Fruit fly (Drosophila melanogaster) whole organism, embryonic: ENCODE data around the gene Mocs1.

Experiments used
- BEAF-32 ChIP-seq: fragments of 200-800 bp; sonication (Bioruptor generic); optimal IDR thresholded peaks from 3 replicates; lab custom pipeline; 2017; ENCODE audit warnings: missing biosample characterization, missing genetic modification characterization, mild to moderate bottlenecking, moderate library complexity, missing genetic modification reagents
- Blimp-1 ChIP-seq: fragments of 200-800 bp; sonication (Bioruptor generic); optimal IDR thresholded peaks from 3 replicates; lab custom pipeline; 2018; ENCODE audit warnings: missing biosample characterization, missing genetic modification characterization, mild to moderate bottlenecking, moderate library complexity, missing genetic modification reagents
- CG10147 ChIP-seq: fragments of 200-800 bp; sonication (Bioruptor generic); optimal IDR thresholded peaks from 2 replicates; lab custom pipeline; 2019; ENCODE audit warnings: missing biosample characterization, mild to moderate bottlenecking, missing genetic modification characterization, moderate library complexity
- CG1024 ChIP-seq: fragments of 200-800 bp; sonication (Bioruptor generic); IDR thresholded peaks from 2 replicates; pipeline ENCODE4 v1.3.6; 2022; ENCODE audit warnings: missing biosample characterization, missing genetic modification characterization
- CG10267 ChIP-seq: fragments of 200-800 bp; sonication (Bioruptor generic); optimal IDR thresholded peaks from 2 replicates; lab custom pipeline; 2018; ENCODE audit warnings: missing biosample characterization, mild to moderate bottlenecking, missing genetic modification characterization, moderate library complexity
- CG11093 ChIP-seq: fragments of 200-800 bp; sonication (Bioruptor generic); IDR thresholded peaks from 3 replicates; pipeline ENCODE4 v1.3.6; 2022; ENCODE audit warnings: missing biosample characterization, missing genetic modification characterization
- CG12236 ChIP-seq: fragments of 200-800 bp; sonication (Bioruptor generic); optimal IDR thresholded peaks from 2 replicates; lab custom pipeline; 2016; ENCODE audit warnings: missing biosample characterization, missing genetic modification characterization
- CG12769 ChIP-seq: fragments of 200-800 bp; sonication (Bioruptor generic); optimal IDR thresholded peaks from 2 replicates; lab custom pipeline; 2019; ENCODE audit warnings: missing biosample characterization, mild to moderate bottlenecking, missing genetic modification characterization, moderate library complexity
- CG13287 ChIP-seq: fragments of 200-800 bp; sonication (Bioruptor generic); IDR thresholded peaks from 2 replicates; pipeline ENCODE4 v1.3.6; 2022; ENCODE audit warnings: missing biosample characterization, missing genetic modification characterization; ENCODE audit not compliant: partially characterized antibody
- CG14014 ChIP-seq: fragments of 200-800 bp; sonication (Bioruptor generic); IDR thresholded peaks from 2 replicates; pipeline ENCODE4 v1.3.6; 2022; ENCODE audit warnings: missing biosample characterization, missing genetic modification characterization
- CG14710 ChIP-seq: fragments of 200-800 bp; sonication (Bioruptor generic); optimal IDR thresholded peaks from 3 replicates; lab custom pipeline; 2019; ENCODE audit warnings: missing biosample characterization, mild to moderate bottlenecking, missing genetic modification characterization, moderate library complexity
- CG15073 ChIP-seq: fragments of 200-800 bp; sonication (Bioruptor generic); optimal IDR thresholded peaks from 2 replicates; lab custom pipeline; 2016; ENCODE audit warnings: missing biosample characterization, missing genetic modification characterization
- CG15514 ChIP-seq: fragments of 200-800 bp; sonication (Bioruptor generic); optimal IDR thresholded peaks from 3 replicates; lab custom pipeline; 2017; ENCODE audit warnings: missing biosample characterization, missing genetic modification characterization, mild to moderate bottlenecking, moderate library complexity, missing genetic modification reagents
- CG15696 ChIP-seq: fragments of 200-800 bp; sonication (Bioruptor generic); optimal IDR thresholded peaks from 2 replicates; lab custom pipeline; 2019; ENCODE audit warnings: missing biosample characterization, mild to moderate bottlenecking, missing genetic modification characterization, moderate library complexity
- CG17361 ChIP-seq: fragments of 200-800 bp; sonication (Bioruptor generic); IDR thresholded peaks from 3 replicates; pipeline ENCODE4 v1.3.6; 2022; ENCODE audit warnings: missing biosample characterization, missing genetic modification characterization
- CG2116 ChIP-seq: fragments of 200-800 bp; sonication (Bioruptor generic); optimal IDR thresholded peaks from 3 replicates; lab custom pipeline; 2018; ENCODE audit warnings: missing biosample characterization, mild to moderate bottlenecking, missing genetic modification characterization
- CG2199 ChIP-seq: fragments of 200-800 bp; sonication (Bioruptor generic); IDR thresholded peaks from 3 replicates; pipeline ENCODE4 v1.3.6; 2022; ENCODE audit warnings: missing biosample characterization, missing genetic modification characterization
- CG3065 ChIP-seq: fragments of 200-800 bp; sonication (Bioruptor generic); optimal IDR thresholded peaks from 2 replicates; lab custom pipeline; 2016; ENCODE audit warnings: missing biosample characterization, missing genetic modification characterization
- CG31441 ChIP-seq: fragments of 200-800 bp; sonication (Bioruptor generic); IDR thresholded peaks from 2 replicates; pipeline ENCODE4 v1.3.6; 2022; ENCODE audit warnings: missing biosample characterization, missing genetic modification characterization
- CG6254 ChIP-seq: fragments of 200-800 bp; sonication (Bioruptor generic); optimal IDR thresholded peaks from 3 replicates; lab custom pipeline; 2017; ENCODE audit warnings: mild to moderate bottlenecking, missing biosample characterization, missing genetic modification reagents, missing genetic modification characterization
- CG6683 ChIP-seq: fragments of 200-800 bp; sonication (Bioruptor generic); optimal IDR thresholded peaks from 2 replicates; lab custom pipeline; 2017; ENCODE audit warnings: missing biosample characterization, mild to moderate bottlenecking, missing genetic modification characterization, missing genetic modification reagents
- CG7271 ChIP-seq: fragments of 200-800 bp; sonication (Bioruptor generic); optimal IDR thresholded peaks from 2 replicates; lab custom pipeline; 2018; ENCODE audit warnings: missing biosample characterization, mild to moderate bottlenecking, missing genetic modification characterization, moderate library complexity
- CG7372 ChIP-seq: fragments of 200-800 bp; sonication (Bioruptor generic); IDR thresholded peaks from 2 replicates; pipeline ENCODE4 v1.3.6; 2022; ENCODE audit warnings: missing biosample characterization, missing genetic modification characterization
- CG8388 ChIP-seq: fragments of 200-800 bp; sonication (Bioruptor generic); optimal IDR thresholded peaks from 2 replicates; lab custom pipeline; 2019; ENCODE audit warnings: missing biosample characterization, mild to moderate bottlenecking, missing genetic modification characterization, moderate library complexity
- CG9215 ChIP-seq: fragments of 200-800 bp; sonication (Bioruptor generic); IDR thresholded peaks from 2 replicates; pipeline ENCODE4 v1.3.6; 2022; ENCODE audit warnings: missing biosample characterization, missing genetic modification characterization
- CrebB ChIP-seq: fragments of 200-800 bp; sonication (Bioruptor generic); optimal IDR thresholded peaks from 3 replicates; lab custom pipeline; 2018; ENCODE audit warnings: missing biosample characterization, mild to moderate bottlenecking, missing genetic modification characterization
- D19A ChIP-seq: fragments of 200-800 bp; optimal IDR thresholded peaks from 3 replicates; lab custom pipeline; 2019; ENCODE audit warnings: missing biosample characterization, mild to moderate bottlenecking, missing genetic modification characterization, moderate library complexity
- Fer2 ChIP-seq: fragments of 200-800 bp; sonication (Bioruptor generic); optimal IDR thresholded peaks from 2 replicates; lab custom pipeline; 2018; ENCODE audit warnings: missing biosample characterization, mild to moderate bottlenecking, missing genetic modification characterization, moderate library complexity
- Gsc ChIP-seq: fragments of 200-800 bp; sonication (Bioruptor generic); IDR thresholded peaks from 2 replicates; pipeline ENCODE4 v1.3.6; 2022; ENCODE audit warnings: missing biosample characterization, missing genetic modification characterization
- Hand ChIP-seq: fragments of 200-800 bp; sonication (Bioruptor generic); optimal IDR thresholded peaks from 2 replicates; lab custom pipeline; 2017; ENCODE audit warnings: mild to moderate bottlenecking, missing biosample characterization, missing genetic modification reagents, missing genetic modification characterization
- Lim3 ChIP-seq: fragments of 200-800 bp; sonication (Bioruptor generic); IDR thresholded peaks from 2 replicates; pipeline ENCODE4 v1.3.6; 2022; ENCODE audit warnings: missing biosample characterization, missing genetic modification characterization
- Sox102F ChIP-seq: fragments of 200-800 bp; sonication (Bioruptor generic); optimal IDR thresholded peaks from 2 replicates; lab custom pipeline; 2018; ENCODE audit warnings: missing biosample characterization, mild to moderate bottlenecking, missing genetic modification characterization, moderate library complexity
- ab ChIP-seq: fragments of 200-800 bp; sonication (Bioruptor generic); optimal IDR thresholded peaks from 2 replicates; lab custom pipeline; 2016; ENCODE audit warnings: missing biosample characterization, missing genetic modification characterization
- ac ChIP-seq: fragments of 200-800 bp; sonication (Bioruptor generic); optimal IDR thresholded peaks from 3 replicates; lab custom pipeline; 2017; ENCODE audit warnings: missing biosample characterization, mild to moderate bottlenecking, missing genetic modification characterization
- bigmax ChIP-seq: fragments of 200-800 bp; sonication (Bioruptor generic); optimal IDR thresholded peaks from 2 replicates; lab custom pipeline; 2018; ENCODE audit warnings: missing biosample characterization, mild to moderate bottlenecking, missing genetic modification characterization
- br ChIP-seq: fragments of >200 bp; optimal IDR thresholded peaks from 2 replicates; lab custom pipeline; 2017
- btn ChIP-seq: fragments of 200-800 bp; sonication (Bioruptor generic); optimal IDR thresholded peaks from 2 replicates; lab custom pipeline; 2016; ENCODE audit warnings: missing biosample characterization, missing genetic modification characterization
- cg ChIP-seq: fragments of 200-800 bp; sonication (Bioruptor generic); optimal IDR thresholded peaks from 3 replicates; lab custom pipeline; 2019; ENCODE audit warnings: missing biosample characterization, mild to moderate bottlenecking, missing genetic modification characterization, moderate library complexity
- chinmo ChIP-seq: fragments of 200-800 bp; sonication (Bioruptor generic); IDR thresholded peaks from 4 replicates; pipeline ENCODE4 v1.3.6; 2022; ENCODE audit warnings: missing biosample characterization, missing genetic modification characterization; ENCODE audit not compliant: partially characterized antibody
- dm ChIP-seq: fragments of 200-800 bp; sonication (Bioruptor generic); optimal IDR thresholded peaks from 3 replicates; lab custom pipeline; 2016; ENCODE audit warnings: missing biosample characterization, missing genetic modification characterization
- fd96Cb ChIP-seq: fragments of 200-800 bp; sonication (Bioruptor generic); optimal IDR thresholded peaks from 2 replicates; lab custom pipeline; 2018; ENCODE audit warnings: missing biosample characterization, mild to moderate bottlenecking, missing genetic modification characterization, moderate library complexity
- grn ChIP-seq: fragments of 200-800 bp; sonication (Bioruptor generic); optimal IDR thresholded peaks from 3 replicates; lab custom pipeline; 2017; ENCODE audit warnings: missing biosample characterization, missing genetic modification characterization
- hth ChIP-seq: fragments of >200 bp; optimal IDR thresholded peaks from 2 replicates; lab custom pipeline; 2017; ENCODE audit warnings: inconsistent platforms
- lola ChIP-seq, 3 experiments: fragments of >200 bp in 2 of 3; fragments of 200-800 bp in 1 of 3; sonication (Bioruptor generic) in 1 of 3; optimal IDR thresholded peaks; 2 replicates each; lab custom pipeline; 2017 to 2019; ENCODE audit warnings: missing biosample characterization in 3 of 3, missing genetic modification characterization in 3 of 3, mild to moderate bottlenecking in 1 of 3, moderate library complexity in 1 of 3
- nerfin-1 ChIP-seq: fragments of 200-800 bp; sonication (Bioruptor generic); optimal IDR thresholded peaks from 3 replicates; lab custom pipeline; 2019; ENCODE audit warnings: missing biosample characterization, mild to moderate bottlenecking, missing genetic modification characterization, moderate library complexity
- p53 ChIP-seq: fragments of 200-800 bp; sonication (Bioruptor generic); optimal IDR thresholded peaks from 2 replicates; lab custom pipeline; 2016; ENCODE audit warnings: missing biosample characterization, missing genetic modification characterization
- pros ChIP-seq: fragments of 200-800 bp; sonication (Bioruptor generic); optimal IDR thresholded peaks from 3 replicates; lab custom pipeline; 2019; ENCODE audit warnings: missing biosample characterization, mild to moderate bottlenecking, missing genetic modification characterization, moderate library complexity
- rib ChIP-seq: fragments of 200-800 bp; sonication (Bioruptor generic); IDR thresholded peaks from 2 replicates; pipeline ENCODE4 v1.3.6; 2022; ENCODE audit warnings: missing biosample characterization, missing genetic modification characterization
- ssp ChIP-seq: fragments of 200-800 bp; sonication (Bioruptor generic); IDR thresholded peaks from 2 replicates; pipeline ENCODE4 v1.3.6; 2022; ENCODE audit warnings: missing biosample characterization, missing genetic modification characterization
- stc ChIP-seq: fragments of 200-800 bp; sonication (Bioruptor generic); IDR thresholded peaks from 2 replicates; pipeline ENCODE4 v1.3.6; 2022; ENCODE audit warnings: missing biosample characterization, missing genetic modification characterization
- zfh1 ChIP-seq: fragments of 200-800 bp; sonication (Bioruptor generic); IDR thresholded peaks from 3 replicates; pipeline ENCODE4 v1.3.6; 2022; ENCODE audit warnings: missing biosample characterization, missing genetic modification characterization

Mocs1 gene

dm6 chr3L:11119396-11119900, 49.1 kb downstream of the Mocs1 start (continued):
- TF ChIP-seq lola (GFP tag; optimal IDR thresholded peaks at IDR 0.05; lab: Kevin White, UChicago) = no peak
- TF ChIP-seq fd96Cb (tag; lab: Kevin White, UChicago) = no peak
- no peak for TF ChIP-seq CG1024 (GFP tag; lab: Robert Waterston, UW)
- TF ChIP-seq dm = no peak
- no peak for TF ChIP-seq CG15073
- no peak for TF ChIP-seq hth
- no peak for TF ChIP-seq Lim3 (GFP tag; lab: Robert Waterston, UW)
- TF ChIP-seq ac (GFP tag; lab: Kevin White, UChicago) = no peak
- TF ChIP-seq CG7271 (tag; lab: Kevin White, UChicago) = no peak
- no peak for TF ChIP-seq stc
- no peak for TF ChIP-seq CG15696 (tag; lab: Kevin White, UChicago)
- TF ChIP-seq CG14014 (GFP tag; lab: Robert Waterston, UW) = no peak
- no peak for TF ChIP-seq cg (GFP tag; lab: Kevin White, UChicago)
- no peak for TF ChIP-seq CG12236 (GFP tag; lab: Kevin White, UChicago)
- no peak for TF ChIP-seq CG15514 (GFP tag; lab: Kevin White, UChicago)
- TF ChIP-seq CG9215 (GFP tag; lab: Robert Waterston, UW) = peak; percentile 84
- no peak for TF ChIP-seq ab
- no peak for TF ChIP-seq CG14710 (tag; lab: Kevin White, UChicago)
- TF ChIP-seq zfh1 (GFP tag; lab: Robert Waterston, UW) = no peak
- TF ChIP-seq D19A (tag; lab: Kevin White, UChicago) = no peak
- TF ChIP-seq Gsc = no peak
- TF ChIP-seq CG2116 = no peak
- TF ChIP-seq p53 (GFP tag; lab: Kevin White, UChicago) = peak; percentile 93
- no peak for TF ChIP-seq CG7372
- peak; percentile 82; the same call in 2 of the 4 replicates for TF ChIP-seq chinmo (GFP tag; lab: Robert Waterston, UW)
- no peak for TF ChIP-seq CG13287
- no peak for TF ChIP-seq CrebB
- no peak for TF ChIP-seq Fer2 (tag; lab: Kevin White, UChicago)
- no peak for TF ChIP-seq ssp (GFP tag; lab: Robert Waterston, UW)
- TF ChIP-seq rib (GFP tag; lab: Robert Waterston, UW) = no peak
- no peak for TF ChIP-seq CG31441 (GFP tag; lab: Robert Waterston, UW)
- no peak for TF ChIP-seq Hand (GFP tag; lab: Kevin White, UChicago)
- TF ChIP-seq CG8388 = no peak
- TF ChIP-seq CG10147 (GFP tag; lab: Kevin White, UChicago) = no peak
- TF ChIP-seq CG10267 (tag; lab: Kevin White, UChicago) = no peak
- no peak for TF ChIP-seq bigmax
- no peak for TF ChIP-seq br (lab: Kevin White, UChicago)
- no peak for TF ChIP-seq Blimp-1
- TF ChIP-seq CG11093 (GFP tag; lab: Robert Waterston, UW) = no peak
- no peak for TF ChIP-seq Sox102F (GFP tag; lab: Kevin White, UChicago)
- peak; percentile 7 for TF ChIP-seq CG12769
- TF ChIP-seq btn (GFP tag; lab: Kevin White, UChicago) = no peak
- TF ChIP-seq CG17361 (GFP tag; lab: Robert Waterston, UW) = no peak
- no peak for TF ChIP-seq grn (GFP tag; lab: Kevin White, UChicago)
- TF ChIP-seq pros (GFP tag; lab: Kevin White, UChicago) = no peak
- TF ChIP-seq CG6254 = no peak
- TF ChIP-seq nerfin-1 (tag; lab: Kevin White, UChicago) = no peak
- no peak for TF ChIP-seq BEAF-32 (GFP tag; lab: Kevin White, UChicago)
- peak; percentile 57; the same call in 1 of the 3 replicates for TF ChIP-seq CG2199 (GFP tag; lab: Robert Waterston, UW)
- TF ChIP-seq CG3065 (GFP tag; lab: Kevin White, UChicago) = no peak
- no peak for TF ChIP-seq CG6683
